Worm (Caenorhabditis elegans): Measurements from ENCODE around the gene Y82E9BL.12.
A peak's percentile ranks its signal among the peaks of the same experiment; 100 is the strongest.

Y82E9BL.12 gene

DNA sequence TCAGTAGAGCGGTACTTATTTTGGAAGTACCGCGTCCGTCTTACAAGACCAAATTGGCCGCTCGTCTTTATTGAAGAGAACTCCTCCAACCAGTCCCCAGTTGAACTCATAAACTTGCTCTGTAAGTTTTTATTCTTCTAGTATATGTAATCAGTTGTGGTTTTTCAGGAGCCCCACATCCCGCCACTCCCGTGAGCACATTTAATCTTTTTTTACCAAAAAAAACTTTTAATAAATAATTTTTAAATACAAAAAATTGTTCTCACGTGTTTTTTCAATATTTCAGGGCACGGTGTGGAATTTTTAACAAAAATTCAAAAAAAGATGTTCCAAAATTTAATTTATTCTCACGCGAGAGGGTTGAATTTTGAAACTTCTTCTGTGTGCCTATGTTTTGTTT lies 15.5 kb downstream of the Y82E9BL.12 start, which contains the start of gene fbxa-14:
Gene fbxa-14, minus strand, starts transcription at position 101 of the 400 bp plus-strand sequence.
- TF ChIP-seq C34F6.9 (tag; optimal IDR thresholded peaks at IDR 0.05), result no peak
- TF ChIP-seq alr-1 (tag; optimal IDR thresholded peaks at IDR 0.05), result no peak
- TF ChIP-seq lin-39 (tag; optimal IDR thresholded peaks at IDR 0.05), result no peak
- TF ChIP-seq skn-1 (tag; optimal IDR thresholded peaks at IDR 0.05), result no peak
- no peak for TF ChIP-seq mdl-1 (tag; optimal IDR thresholded peaks at IDR 0.05)
- TF ChIP-seq nhr-12 (tag; optimal IDR thresholded peaks at IDR 0.05), result no peak
- no peak for TF ChIP-seq lin-13 (GFP tag; optimal IDR thresholded peaks at IDR 0.05)
- no peak for TF ChIP-seq aly-2 (tag; optimal IDR thresholded peaks at IDR 0.05)
- TF ChIP-seq nhr-77 (tag; optimal IDR thresholded peaks at IDR 0.05), result no peak
- TF ChIP-seq R02D3.7 (tag; optimal IDR thresholded peaks at IDR 0.05), result no peak
- TF ChIP-seq nhr-10 (tag; optimal IDR thresholded peaks at IDR 0.05), result no peak
- TF ChIP-seq sem-4 (tag; optimal IDR thresholded peaks at IDR 0.05), result no peak
- no peak for TF ChIP-seq dmd-4 (tag; optimal IDR thresholded peaks at IDR 0.05)
- TF ChIP-seq ceh-82 (tag; optimal IDR thresholded peaks at IDR 0.05), result no peak

DNA sequence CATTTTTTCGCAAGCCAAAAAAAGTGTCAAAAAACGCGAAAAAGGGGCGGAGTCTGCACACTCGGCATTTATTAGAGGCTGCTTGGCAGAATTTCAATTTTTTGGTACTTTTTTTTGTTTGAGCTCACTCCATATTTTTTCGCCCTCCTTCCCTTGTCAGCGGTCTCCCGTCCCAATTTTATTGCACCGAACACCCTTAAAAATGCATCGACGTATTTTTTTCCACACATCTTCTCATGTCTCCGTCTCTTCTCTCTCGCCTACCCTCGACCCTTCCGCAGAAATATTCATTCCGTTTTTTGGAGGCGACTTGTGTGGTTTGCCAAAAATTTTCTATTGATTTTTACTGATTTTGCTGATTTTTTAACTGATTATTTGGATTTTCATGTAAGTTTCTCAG lies 17.5 kb downstream of the Y82E9BL.12 start, which contains the start of gene Y82E9BL.18:
Gene Y82E9BL.18, plus strand, starts transcription at position 301 of the 400 bp plus-strand sequence.
- TF ChIP-seq nhr-77 (tag; optimal IDR thresholded peaks at IDR 0.05) (no peak), mdl-1 (tag; optimal IDR thresholded peaks at IDR 0.05) (no peak)

DNA sequence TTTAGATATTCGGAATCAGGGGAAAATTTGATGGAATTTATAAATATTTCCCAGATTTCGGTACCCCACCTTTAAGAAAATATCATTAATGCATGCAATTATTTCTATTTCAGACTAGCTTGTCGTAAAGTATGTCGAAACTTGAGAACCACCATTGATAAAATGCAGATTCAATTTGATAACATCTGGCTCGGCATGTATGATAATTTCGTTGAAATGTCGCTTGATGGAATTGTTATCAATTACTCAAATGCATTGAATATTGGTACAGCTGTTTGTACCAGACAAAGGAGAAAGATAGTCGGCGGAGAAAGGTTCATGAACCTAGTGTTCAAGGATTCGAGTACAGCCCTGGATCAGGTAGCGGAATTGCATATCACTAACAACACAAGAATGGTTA lies 22.9 kb downstream of the Y82E9BL.12 start, which contains the start of gene Y82E9BL.19:
Gene Y82E9BL.19, plus strand, starts transcription at position 123 of the 400 bp plus-strand sequence.
- TF ChIP-seq lin-13 (GFP tag; optimal IDR thresholded peaks at IDR 0.05) (no peak), ZK546.5 (tag; optimal IDR thresholded peaks at IDR 0.05) (no peak), fos-1 (tag; optimal IDR thresholded peaks at IDR 0.05) (peak; percentile 60), egl-27 (tag; optimal IDR thresholded peaks at IDR 0.05) (no peak), peb-1 (tag; optimal IDR thresholded peaks at IDR 0.05) (no peak), nhr-10 (tag; optimal IDR thresholded peaks at IDR 0.05) (no peak), nhr-77 (tag; optimal IDR thresholded peaks at IDR 0.05) (no peak)

DNA sequence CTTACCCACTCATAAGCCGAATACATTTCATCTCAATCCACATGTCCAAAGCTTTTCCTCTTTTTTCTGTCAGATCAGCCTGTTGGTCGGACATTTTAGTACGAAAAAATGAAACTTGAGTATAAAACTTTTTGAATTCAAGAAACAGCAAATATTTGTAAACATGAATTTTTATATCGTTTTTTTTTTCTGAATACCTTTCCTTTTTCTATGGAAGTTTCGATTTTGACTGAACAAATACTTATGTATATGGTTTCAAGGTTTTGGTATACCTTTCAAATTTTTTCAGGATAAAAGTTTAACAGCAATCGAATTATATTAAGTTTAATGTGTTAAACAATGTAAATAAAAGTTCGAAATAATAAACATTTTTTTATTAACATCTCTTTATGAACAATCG lies 31.3 kb downstream of the Y82E9BL.12 start, which contains the start of gene fbxa-5:
Gene fbxa-5, minus strand, starts transcription at position 101 of the 400 bp plus-strand sequence.
- no peak for TF ChIP-seq unc-62 (GFP tag; optimal IDR thresholded peaks at IDR 0.05)
- TF ChIP-seq Y55F3AM.14 (GFP tag; optimal IDR thresholded peaks at IDR 0.05), result no peak
- TF ChIP-seq crh-2 (tag; optimal IDR thresholded peaks at IDR 0.05), result no peak
- no peak for TF ChIP-seq nhr-21 (tag; optimal IDR thresholded peaks at IDR 0.05)
- no peak for TF ChIP-seq dmd-4 (tag; optimal IDR thresholded peaks at IDR 0.05)
- no peak for TF ChIP-seq snpc-4 (tag; optimal IDR thresholded peaks at IDR 0.05)
- TF ChIP-seq elt-3 (tag; optimal IDR thresholded peaks at IDR 0.05), result no peak
- no peak for TF ChIP-seq mbf-1 (tag; optimal IDR thresholded peaks at IDR 0.05)
- no peak for TF ChIP-seq elt-1 (tag; optimal IDR thresholded peaks at IDR 0.05)
- TF ChIP-seq unc-39 (tag; optimal IDR thresholded peaks at IDR 0.05), result no peak
- TF ChIP-seq blmp-1 (tag; optimal IDR thresholded peaks at IDR 0.05; ENCODE audit: insufficient read depth), result no peak

DNA sequence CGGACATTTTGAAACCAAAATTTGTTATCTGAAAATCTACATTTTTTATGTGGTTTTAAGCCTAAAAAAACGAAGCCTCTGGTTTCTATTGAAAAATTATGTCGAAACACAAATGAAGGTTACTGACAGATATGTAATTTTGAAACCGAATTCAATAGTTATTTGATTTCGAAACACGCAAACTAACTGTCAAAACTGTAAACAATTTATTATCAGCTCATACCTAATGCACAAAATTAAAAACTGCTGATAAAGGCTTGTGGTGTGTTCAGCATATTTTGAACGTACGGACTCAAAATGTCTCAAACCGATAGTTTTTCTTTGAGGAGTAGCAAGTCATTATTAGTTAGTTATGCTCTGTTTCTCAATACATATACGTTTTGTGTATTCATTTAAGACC lies 33.5 kb downstream of the Y82E9BL.12 start, which contains the start of gene fbxa-26:
Gene fbxa-26, minus strand, starts transcription at position 35 of the 400 bp plus-strand sequence.
- TF ChIP-seq fos-1 (tag; optimal IDR thresholded peaks at IDR 0.05) (peak; percentile 48), ztf-11 (tag; optimal IDR thresholded peaks at IDR 0.05) (no peak), lin-39 (tag; optimal IDR thresholded peaks at IDR 0.05) (no peak), gmeb-1 (tag; optimal IDR thresholded peaks at IDR 0.05) (no peak), lin-13 (GFP tag; optimal IDR thresholded peaks at IDR 0.05) (no peak), nhr-25 (tag; optimal IDR thresholded peaks at IDR 0.05) (no peak)

DNA sequence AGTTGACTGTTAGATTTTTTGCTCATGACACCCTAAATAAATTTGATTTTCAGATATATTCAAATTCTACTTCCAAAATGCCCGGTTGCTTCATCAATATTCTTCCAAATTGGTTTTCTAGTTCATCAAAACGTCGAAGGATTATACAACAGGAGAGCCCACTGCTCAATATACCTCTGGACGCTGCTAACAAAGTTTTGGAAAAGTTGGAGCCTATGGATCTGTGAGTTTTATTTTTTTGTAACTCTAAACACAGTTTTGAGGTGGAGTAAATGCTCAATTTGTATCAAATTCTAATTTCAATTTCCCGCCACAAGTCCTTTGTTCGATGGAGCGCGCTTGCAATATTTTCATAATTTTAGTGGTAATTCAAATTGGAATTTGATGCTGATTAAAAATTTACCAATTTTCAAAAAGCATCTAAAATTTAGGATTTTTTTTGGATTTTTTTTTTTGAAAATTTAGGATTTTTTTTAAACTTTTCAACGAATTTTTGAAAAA lies 34.0 kb downstream of the Y82E9BL.12 start, which contains the start of gene fbxa-27:
Gene fbxa-27, plus strand, starts transcription at position 51 of the 501 bp plus-strand sequence.
- TF ChIP-seq sma-9 (GFP tag; optimal IDR thresholded peaks at IDR 0.05) (no peak), sma-9 (tag; optimal IDR thresholded peaks at IDR 0.05) (no peak), nhr-25 (tag; optimal IDR thresholded peaks at IDR 0.05) (no peak), R02D3.7 (tag; optimal IDR thresholded peaks at IDR 0.05) (no peak), gmeb-1 (tag; optimal IDR thresholded peaks at IDR 0.05) (no peak)
